Fruit fly (Drosophila melanogaster): ENCODE data around the gene Cog4.

dm6 chr2L:10513837-10514499, 25.5 kb upstream of the Cog4 start:
- no peak for TF ChIP-seq h (GFP tag; optimal IDR thresholded peaks at IDR 0.05)
- no peak for TF ChIP-seq fru (GFP tag; optimal IDR thresholded peaks at IDR 0.05)
- TF ChIP-seq N (GFP tag; optimal IDR thresholded peaks at IDR 0.05) = no peak
- TF ChIP-seq Rel (GFP tag; optimal IDR thresholded peaks at IDR 0.05) = no peak
- no peak for TF ChIP-seq Rel (tag; optimal IDR thresholded peaks at IDR 0.05)
- no peak for TF ChIP-seq woc (GFP tag; optimal IDR thresholded peaks at IDR 0.05)
- no peak for TF ChIP-seq psq (GFP tag; optimal IDR thresholded peaks at IDR 0.05)
- no peak for TF ChIP-seq sv (GFP tag; optimal IDR thresholded peaks at IDR 0.05)
- TF ChIP-seq Hnf4 (GFP tag; optimal IDR thresholded peaks at IDR 0.05) = no peak
- TF ChIP-seq Myc (optimal IDR thresholded peaks at IDR 0.05) = no peak
- no peak for TF ChIP-seq br (GFP tag; optimal IDR thresholded peaks at IDR 0.05)
- TF ChIP-seq Dif (GFP tag; optimal IDR thresholded peaks at IDR 0.05; ENCODE audit: partially characterized antibody) = no peak
